Fruit fly (Drosophila melanogaster): ENCODE results near the gene CG31551.

DNA sequence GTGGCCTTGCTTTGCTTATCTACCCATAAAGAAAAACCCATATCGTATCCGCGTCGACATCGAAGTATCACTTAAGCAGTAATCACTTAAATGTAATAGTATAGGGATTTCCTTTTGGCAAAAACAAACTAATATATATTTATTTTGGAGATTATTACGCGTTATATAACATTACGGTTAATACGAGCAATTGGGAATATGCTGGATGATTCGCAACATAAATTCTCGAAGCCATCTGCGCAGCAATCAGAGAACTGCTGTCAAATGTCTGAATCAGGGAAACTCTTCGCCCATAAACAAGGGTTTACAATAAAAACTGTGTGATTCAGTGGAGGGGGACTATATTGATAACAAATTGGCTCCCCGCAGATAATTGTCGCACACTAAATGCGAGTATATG, 17.0 kb upstream of the CG31551 start:
- TF ChIP-seq CG33017 (tag; optimal IDR thresholded peaks at IDR 0.05) (no peak), CG1620 (GFP tag; optimal IDR thresholded peaks at IDR 0.05) (no peak), Mnt (GFP tag; optimal IDR thresholded peaks at IDR 0.05) (no peak), cic (GFP tag; optimal IDR thresholded peaks at IDR 0.05) (no peak), CG14711 (tag; optimal IDR thresholded peaks at IDR 0.05) (no peak), Clk (GFP tag; optimal IDR thresholded peaks at IDR 0.05) (no peak), Crg-1 (GFP tag; optimal IDR thresholded peaks at IDR 0.05) (no peak), toe (GFP tag; optimal IDR thresholded peaks at IDR 0.05) (no peak), CG7045 (GFP tag; optimal IDR thresholded peaks at IDR 0.05) (no peak), tj (GFP tag; optimal IDR thresholded peaks at IDR 0.05) (no peak), bab1 (GFP tag; optimal IDR thresholded peaks at IDR 0.05) (no peak), kay (GFP tag; ENCODE audit: borderline replicate concordance) (no peak), pad (GFP tag; optimal IDR thresholded peaks at IDR 0.05) (no peak), Hr96 (GFP tag; optimal IDR thresholded peaks at IDR 0.05) (no peak)
